Worm (Caenorhabditis elegans): ENCODE measurements around the gene Y38H6C.4.

DNA sequence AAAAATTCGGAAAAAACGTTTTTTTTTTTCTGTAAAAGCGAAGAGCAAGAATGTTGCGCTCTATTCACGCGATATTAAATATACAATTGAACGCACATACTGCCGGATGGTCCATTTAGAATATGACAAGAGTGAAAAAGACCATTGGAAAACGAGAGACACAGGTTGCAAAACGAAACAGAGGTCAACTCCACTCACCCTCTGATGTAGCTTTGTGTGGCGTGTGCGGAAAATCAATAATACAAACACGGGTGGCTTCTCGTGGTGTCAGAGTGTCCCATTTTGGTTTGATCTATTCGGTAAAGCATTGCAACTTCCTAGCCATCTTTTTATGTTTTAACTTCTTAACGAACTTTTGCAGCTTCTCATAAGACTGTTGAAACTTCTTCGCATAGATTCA, 40.1 kb downstream of the Y38H6C.4 start:
- TF ChIP-seq him-1 (tag; optimal IDR thresholded peaks at IDR 0.05) (no peak), W03F9.2 (tag; optimal IDR thresholded peaks at IDR 0.05) (no peak)
